Fruit fly (Drosophila melanogaster): Measurements from ENCODE around the gene CG14683.

Gene CG14683

DNA sequence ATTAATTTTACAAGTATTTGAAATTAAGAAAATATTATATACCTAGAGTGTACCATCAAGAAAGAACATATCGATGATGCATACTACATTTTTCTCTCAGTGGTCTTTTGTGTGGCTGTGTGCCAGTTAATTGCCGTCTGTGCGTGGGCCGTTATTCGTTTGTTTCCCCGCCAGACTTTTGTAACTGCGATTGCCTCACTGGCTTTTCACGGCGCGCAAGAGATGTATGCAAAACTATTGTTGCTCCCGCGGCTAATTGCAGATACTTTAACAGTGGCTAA, 14.8 kb upstream of the CG14683 start:
- no peak for TF ChIP-seq HLH106 (tag; optimal IDR thresholded peaks at IDR 0.05)

- TF ChIP-seq CrebA (GFP tag; optimal IDR thresholded peaks at IDR 0.05; ENCODE audit: borderline replicate concordance) (peak; percentile 33), Sp1 (GFP tag; optimal IDR thresholded peaks at IDR 0.05) (no peak)
Observed at dm6 chr3R:10683226-10683625, 13.2 kb upstream of the CG14683 start.

dm6 chr3R:10684284-10684683, 12.2 kb upstream of the CG14683 start:
- TF ChIP-seq Dfd (GFP tag; optimal IDR thresholded peaks at IDR 0.05) (no peak), sv (GFP tag; optimal IDR thresholded peaks at IDR 0.05) (peak; percentile 19), foxo (GFP tag; optimal IDR thresholded peaks at IDR 0.05) (peak in 1 of 2 experiments; percentile 36), psq (GFP tag; optimal IDR thresholded peaks at IDR 0.05) (no peak), CrebA (GFP tag; optimal IDR thresholded peaks at IDR 0.05; ENCODE audit: borderline replicate concordance) (no peak), fru (GFP tag; optimal IDR thresholded peaks at IDR 0.05) (peak; percentile 53), h (GFP tag; optimal IDR thresholded peaks at IDR 0.05) (peak; percentile 41), Jra (GFP tag; optimal IDR thresholded peaks at IDR 0.05) (no peak), sage (GFP tag; optimal IDR thresholded peaks at IDR 0.05) (no peak)

DNA sequence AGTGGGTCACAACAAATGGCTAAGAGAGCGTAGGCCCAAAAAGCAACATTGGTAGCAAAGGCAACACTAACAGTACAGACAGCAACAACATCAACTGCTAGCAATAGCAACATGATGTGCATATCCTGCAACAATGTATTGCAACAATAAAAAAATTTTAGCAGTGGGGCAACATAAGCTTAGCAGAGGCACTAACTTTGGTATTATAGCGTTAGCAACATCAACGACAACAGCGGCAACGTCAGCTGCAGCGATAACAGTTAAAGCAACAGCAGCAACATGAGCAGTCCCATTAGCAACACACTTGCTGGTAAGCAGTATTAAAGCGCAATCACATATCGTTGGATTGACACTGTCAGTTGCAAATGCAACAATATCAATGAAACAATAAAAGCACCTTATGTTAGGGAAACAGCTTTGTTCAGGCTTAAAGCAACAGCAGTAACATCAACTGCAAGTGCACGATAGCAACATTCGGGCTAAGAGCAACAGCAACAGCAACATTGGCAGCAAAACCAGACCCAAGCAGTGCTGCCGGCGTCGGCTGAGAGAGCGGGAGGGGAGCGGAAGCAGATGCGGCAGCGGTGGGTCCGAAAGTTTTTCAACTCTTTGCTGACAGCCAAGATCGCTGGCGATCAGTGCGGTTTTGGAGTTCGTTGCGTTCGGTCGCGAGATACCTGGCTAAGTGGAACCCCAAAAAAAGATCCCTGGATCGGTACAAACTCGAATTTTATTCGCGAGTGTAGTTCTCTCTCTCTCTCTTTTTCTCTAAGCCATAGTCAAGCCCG, 9.9 kb upstream of the CG14683 start, which contains the start of gene Skel:
Gene Skel (plus strand): TSS at position 637 of the 788 bp plus-strand sequence.
- TF ChIP-seq pan (optimal IDR thresholded peaks at IDR 0.05) (no peak), Dif (GFP tag; optimal IDR thresholded peaks at IDR 0.05; ENCODE audit: partially characterized antibody) (peak; percentile 75), dl (GFP tag; optimal IDR thresholded peaks at IDR 0.05; ENCODE audit: insufficient read depth in 1 of 2, partially characterized antibody in 2 of 2) (peak in 1 of 2 experiments; percentile 14), GATAd (GFP tag; optimal IDR thresholded peaks at IDR 0.05) (no peak), Vsx2 (GFP tag; optimal IDR thresholded peaks at IDR 0.05; ENCODE audit: partially characterized antibody) (peak; percentile 34), h (GFP tag; optimal IDR thresholded peaks at IDR 0.05) (peak; percentile 3)

dm6 chr3R:10687312-10687711, 9.1 kb upstream of the CG14683 start:
- no peak for TF ChIP-seq psq (GFP tag; optimal IDR thresholded peaks at IDR 0.05)
- no peak for TF ChIP-seq sv (GFP tag; optimal IDR thresholded peaks at IDR 0.05)
- no peak for TF ChIP-seq lola (GFP tag; optimal IDR thresholded peaks at IDR 0.05)
- no peak for TF ChIP-seq Hr78 (GFP tag; optimal IDR thresholded peaks at IDR 0.05)
- no peak for TF ChIP-seq CrebA (GFP tag; optimal IDR thresholded peaks at IDR 0.05; ENCODE audit: borderline replicate concordance)
- TF ChIP-seq h (GFP tag; optimal IDR thresholded peaks at IDR 0.05), result no peak
- no peak for TF ChIP-seq Sp1 (GFP tag; optimal IDR thresholded peaks at IDR 0.05)
- no peak for TF ChIP-seq Mio (GFP tag; optimal IDR thresholded peaks at IDR 0.05)
- no peak for TF ChIP-seq ey (GFP tag; optimal IDR thresholded peaks at IDR 0.05)
- no peak for TF ChIP-seq jim (GFP tag; optimal IDR thresholded peaks at IDR 0.05)
- no peak for TF ChIP-seq foxo (GFP tag; optimal IDR thresholded peaks at IDR 0.05)

dm6 chr3R:10688160-10688559, 8.3 kb upstream of the CG14683 start:
- no peak for TF ChIP-seq CG9705 (GFP tag; optimal IDR thresholded peaks at IDR 0.05)
- no peak for TF ChIP-seq rgr (GFP tag; optimal IDR thresholded peaks at IDR 0.05)
- no peak for TF ChIP-seq fru (GFP tag; optimal IDR thresholded peaks at IDR 0.05)
- TF ChIP-seq br (GFP tag; optimal IDR thresholded peaks at IDR 0.05), result no peak
- TF ChIP-seq Sp1 (GFP tag; optimal IDR thresholded peaks at IDR 0.05), result no peak
- TF ChIP-seq tai (GFP tag; optimal IDR thresholded peaks at IDR 0.05), result no peak
- TF ChIP-seq foxo (GFP tag; optimal IDR thresholded peaks at IDR 0.05), result no peak
- no peak for TF ChIP-seq Vsx2 (GFP tag; optimal IDR thresholded peaks at IDR 0.05; ENCODE audit: partially characterized antibody)
- TF ChIP-seq sage (GFP tag; optimal IDR thresholded peaks at IDR 0.05), result no peak
- no peak for TF ChIP-seq usp (GFP tag; optimal IDR thresholded peaks at IDR 0.05)
- no peak for TF ChIP-seq pan (optimal IDR thresholded peaks at IDR 0.05)
- no peak for TF ChIP-seq Hnf4 (GFP tag; optimal IDR thresholded peaks at IDR 0.05)
- no peak for TF ChIP-seq HLH106 (tag; optimal IDR thresholded peaks at IDR 0.05)
- no peak for TF ChIP-seq h (GFP tag; optimal IDR thresholded peaks at IDR 0.05)
- TF ChIP-seq woc (GFP tag; optimal IDR thresholded peaks at IDR 0.05), result no peak
- TF ChIP-seq GATAd (GFP tag; optimal IDR thresholded peaks at IDR 0.05), result no peak
- TF ChIP-seq ey (GFP tag; optimal IDR thresholded peaks at IDR 0.05), result no peak
- no peak for TF ChIP-seq CrebA (GFP tag; optimal IDR thresholded peaks at IDR 0.05; ENCODE audit: borderline replicate concordance)
- no peak for TF ChIP-seq OdsH (GFP tag; optimal IDR thresholded peaks at IDR 0.05)
- no peak for TF ChIP-seq brk (GFP tag; optimal IDR thresholded peaks at IDR 0.05)

Measured in whole organism, wandering third instar larva.